Fruit fly (Drosophila melanogaster): ENCODE data around the gene CG17570.

The CG17570 gene

DNA sequence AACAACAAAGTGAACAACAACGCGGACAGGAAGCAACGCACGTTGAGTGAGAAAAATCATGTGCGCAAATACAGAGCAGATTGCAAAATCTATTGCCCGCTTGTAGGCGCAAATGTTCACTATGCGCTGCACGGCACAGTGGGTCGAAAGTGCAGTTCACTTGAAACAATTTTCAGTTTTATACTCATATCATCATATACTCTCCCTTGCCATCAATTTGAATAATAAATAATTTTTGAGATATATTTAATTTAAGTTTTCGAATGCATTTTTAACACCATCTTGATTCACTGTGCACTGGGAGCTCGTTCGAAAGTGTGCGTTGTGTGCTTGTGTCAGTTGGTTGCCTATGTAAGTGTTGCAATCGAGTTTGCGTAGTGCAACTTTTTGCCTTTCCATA lies 3.0 kb upstream of the CG17570 start:
- TF ChIP-seq MTF-1 (GFP tag; optimal IDR thresholded peaks at IDR 0.05; ENCODE audit: borderline replicate concordance) = no peak
- peak; percentile 33 for TF ChIP-seq wek (GFP tag; optimal IDR thresholded peaks at IDR 0.05)
- TF ChIP-seq gem (tag; optimal IDR thresholded peaks at IDR 0.05) = peak; percentile 87
- no peak for TF ChIP-seq CG8478 (optimal IDR thresholded peaks at IDR 0.05)
- TF ChIP-seq Hr3 (GFP tag; optimal IDR thresholded peaks at IDR 0.05) = peak; percentile 63
- TF ChIP-seq Hr78 (GFP tag; optimal IDR thresholded peaks at IDR 0.05) = no peak
- TF ChIP-seq CG8765 (GFP tag; IDR thresholded peaks at IDR 0.05) = peak; percentile 71
- no peak for TF ChIP-seq crc (GFP tag; optimal IDR thresholded peaks at IDR 0.05)
- no peak for TF ChIP-seq sug (tag; optimal IDR thresholded peaks at IDR 0.05)
- TF ChIP-seq Sin3A (optimal IDR thresholded peaks at IDR 0.05) = no peak
- no peak for TF ChIP-seq danr (GFP tag; IDR thresholded peaks at IDR 0.05)
- peak; percentile 85; the same call in 1 of the 2 replicates for TF ChIP-seq vvl (GFP tag; IDR thresholded peaks at IDR 0.05)
- no peak for TF ChIP-seq CG7928 (GFP tag; optimal IDR thresholded peaks at IDR 0.05)
- peak; percentile 43 to 75 for TF ChIP-seq dpn (GFP tag; optimal IDR thresholded peaks at IDR 0.05)
- TF ChIP-seq CG14050 (GFP tag; IDR thresholded peaks at IDR 0.05) = peak; percentile 67
- no peak for TF ChIP-seq inv (GFP tag; IDR thresholded peaks at IDR 0.05; ENCODE audit: partially characterized antibody)
- peak; percentile 64 to 68 for TF ChIP-seq Hr51 (GFP tag; optimal IDR thresholded peaks at IDR 0.05)
- peak; percentile 77 for TF ChIP-seq CG16815 (GFP tag; optimal IDR thresholded peaks at IDR 0.05)
- peak; percentile 74; the same call in 2 of the 3 replicates for TF ChIP-seq so (GFP tag; IDR thresholded peaks at IDR 0.05)
- TF ChIP-seq CG12769 (tag; optimal IDR thresholded peaks at IDR 0.05) = peak; percentile 64
- TF ChIP-seq gt (GFP tag; IDR thresholded peaks at IDR 0.05) = peak; percentile 37; the same call in 1 of the 2 replicates
- TF ChIP-seq MBD-R2 (GFP tag; IDR thresholded peaks at IDR 0.05) = no peak
- peak; percentile 84 for TF ChIP-seq otp (GFP tag; IDR thresholded peaks at IDR 0.05)
- TF ChIP-seq Aef1 (GFP tag; IDR thresholded peaks at IDR 0.05) = peak; percentile 60; the same call in 2 of the 3 replicates
- peak; percentile 93 for TF ChIP-seq CG17328 (GFP tag; IDR thresholded peaks at IDR 0.05)
- TF ChIP-seq Fer2 (tag; optimal IDR thresholded peaks at IDR 0.05) = no peak
- TF ChIP-seq Mad (GFP tag; optimal IDR thresholded peaks at IDR 0.05) = peak; percentile 62
- TF ChIP-seq CG30020 (tag; optimal IDR thresholded peaks at IDR 0.05) = no peak
- TF ChIP-seq PHDP (tag; optimal IDR thresholded peaks at IDR 0.05) = peak; percentile 72
- no peak for TF ChIP-seq Opbp (GFP tag; IDR thresholded peaks at IDR 0.05; ENCODE audit: partially characterized antibody)
- no peak for TF ChIP-seq CG11093 (GFP tag; IDR thresholded peaks at IDR 0.05)
- TF ChIP-seq CG15696 (tag; optimal IDR thresholded peaks at IDR 0.05) = peak; percentile 47
- no peak; the same call in 2 of the 3 replicates for TF ChIP-seq knrl (GFP tag; IDR thresholded peaks at IDR 0.05; ENCODE audit: partially characterized antibody)
- peak; percentile 55 for TF ChIP-seq D19A (tag; optimal IDR thresholded peaks at IDR 0.05)
- TF ChIP-seq Lhr (GFP tag; optimal IDR thresholded peaks at IDR 0.05) = peak; percentile 63
- TF ChIP-seq gsb (GFP tag; IDR thresholded peaks at IDR 0.05) = no peak
- no peak for TF ChIP-seq Doc2 (GFP tag; IDR thresholded peaks at IDR 0.05)
- peak; percentile 61 for TF ChIP-seq fd102C (GFP tag; optimal IDR thresholded peaks at IDR 0.05)
- no peak for TF ChIP-seq Dek (tag; optimal IDR thresholded peaks at IDR 0.05)
- no peak for TF ChIP-seq pita (GFP tag; optimal IDR thresholded peaks at IDR 0.05)
- no peak for TF ChIP-seq CG18011 (GFP tag; optimal IDR thresholded peaks at IDR 0.05)
- TF ChIP-seq CG12071 (GFP tag; optimal IDR thresholded peaks at IDR 0.05) = no peak
- TF ChIP-seq CG7357 (GFP tag; IDR thresholded peaks at IDR 0.05) = peak; percentile 42; the same call in 1 of the 3 replicates
- TF ChIP-seq fru (optimal IDR thresholded peaks at IDR 0.05) = no peak
- TF ChIP-seq CG2199 (GFP tag; IDR thresholded peaks at IDR 0.05) = peak; percentile 66; the same call in 1 of the 3 replicates
- TF ChIP-seq CG43689 (GFP tag; IDR thresholded peaks at IDR 0.05) = peak; percentile 44; the same call in 1 of the 2 replicates
- TF ChIP-seq Dll (GFP tag; IDR thresholded peaks at IDR 0.05; ENCODE audit: partially characterized antibody) = no peak
- no peak for TF ChIP-seq jigr1 (GFP tag; IDR thresholded peaks at IDR 0.05)
- peak; percentile 84 for TF ChIP-seq CG1602 (GFP tag; optimal IDR thresholded peaks at IDR 0.05)
- TF ChIP-seq NK7.1 (GFP tag; optimal IDR thresholded peaks at IDR 0.05) = no peak
- TF ChIP-seq CG11456 (GFP tag; IDR thresholded peaks at IDR 0.05) = peak; percentile 71
